Worm (Caenorhabditis elegans): ENCODE measurements around the gene C23H4.8.

DNA sequence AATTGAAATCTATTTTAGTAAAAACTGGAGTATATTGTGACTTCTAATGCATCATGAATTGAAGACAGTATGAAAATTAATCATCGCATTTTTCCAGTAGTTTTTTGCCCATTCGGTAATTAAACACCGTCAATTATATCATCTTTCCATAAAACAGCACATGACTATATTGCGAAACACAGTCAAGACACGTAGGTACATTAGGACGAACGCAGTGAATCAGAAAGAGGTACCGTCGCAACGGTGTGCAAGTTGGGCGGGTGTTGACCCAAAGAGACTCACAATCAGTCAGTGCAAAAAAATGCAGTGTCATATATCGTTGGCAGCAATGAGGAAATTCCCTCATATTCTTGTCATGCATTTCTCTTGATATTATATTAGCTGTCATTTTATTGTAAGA lies 17.4 kb downstream of the C23H4.8 start:
- no peak for TF ChIP-seq nhr-237 (tag; optimal IDR thresholded peaks at IDR 0.05)
- TF ChIP-seq nhr-23 (tag; optimal IDR thresholded peaks at IDR 0.05), result no peak
- no peak for TF ChIP-seq mdl-1 (tag; optimal IDR thresholded peaks at IDR 0.05)
- TF ChIP-seq nhr-25 (tag; optimal IDR thresholded peaks at IDR 0.05), result no peak
- no peak for TF ChIP-seq snpc-4 (tag; optimal IDR thresholded peaks at IDR 0.05)
